Worm (Caenorhabditis elegans) whole organism, mixed stage, embryonic: Measurements from ENCODE around the gene K07E3.4.

ENCODE experiments used
- M03D4.4 ChIP-seq: sonication (generic microtip); optimal IDR thresholded peaks from 2 replicates; lab custom pipeline; 2017; ENCODE audit warnings: mild to moderate bottlenecking, missing genetic modification characterization, missing compliant biosample characterization
- blmp-1 ChIP-seq: fragments of 150-350 bp; optimal IDR thresholded peaks from 2 replicates; lab custom pipeline; 2014; ENCODE audit warnings: missing biosample characterization, missing genetic modification characterization
- ceh-39 ChIP-seq: fragments of 150-350 bp; optimal IDR thresholded peaks from 2 replicates; lab custom pipeline; 2014; ENCODE audit warnings: missing biosample characterization, missing genetic modification characterization
- ceh-43 ChIP-seq: fragments of 200-800 bp; sonication (Bioruptor generic); optimal IDR thresholded peaks from 2 replicates; lab custom pipeline; 2018; ENCODE audit warnings: mild to moderate bottlenecking, missing genetic modification characterization, moderate library complexity, missing compliant biosample characterization
- ceh-83 ChIP-seq: fragments of 200-800 bp; sonication (Bioruptor generic); optimal IDR thresholded peaks from 2 replicates; lab custom pipeline; 2018; ENCODE audit warnings: mild to moderate bottlenecking, missing genetic modification characterization, missing compliant biosample characterization
- ces-1 ChIP-seq: fragments of 150-350 bp; optimal IDR thresholded peaks from 2 replicates; lab custom pipeline; 2014; ENCODE audit warnings: missing biosample characterization, missing genetic modification reagents, missing genetic modification characterization
- cnd-1 ChIP-seq: fragments of 200-800 bp; sonication (Bioruptor generic); optimal IDR thresholded peaks from 2 replicates; lab custom pipeline; 2018; ENCODE audit warnings: mild to moderate bottlenecking, missing genetic modification characterization, missing compliant biosample characterization
- drap-1 ChIP-seq: fragments of 200-800 bp; sonication (Bioruptor generic); optimal IDR thresholded peaks from 3 replicates; lab custom pipeline; 2018; ENCODE audit warnings: mild to moderate bottlenecking, missing genetic modification characterization, missing compliant biosample characterization
- elt-1 ChIP-seq: sonication (generic microtip); optimal IDR thresholded peaks from 2 replicates; lab custom pipeline; 2017; ENCODE audit warnings: missing genetic modification characterization, mild to moderate bottlenecking, missing compliant biosample characterization, antibody characterized with exemption, moderate library complexity, borderline replicate concordance; ENCODE audit not compliant: insufficient read depth
- elt-3 ChIP-seq: fragments of 150-350 bp; optimal IDR thresholded peaks from 2 replicates; lab custom pipeline; 2014; ENCODE audit warnings: missing biosample characterization, missing genetic modification characterization
- flh-1 ChIP-seq: fragments of 200-800 bp; sonication (Bioruptor generic); optimal IDR thresholded peaks from 2 replicates; lab custom pipeline; 2018; ENCODE audit warnings: mild to moderate bottlenecking, missing genetic modification characterization, moderate library complexity, missing compliant biosample characterization
- ham-2 ChIP-seq: fragments of 200-800 bp; sonication (Bioruptor generic); optimal IDR thresholded peaks from 2 replicates; lab custom pipeline; 2018; ENCODE audit warnings: mild to moderate bottlenecking, missing genetic modification characterization, missing compliant biosample characterization
- hlh-1 ChIP-seq: fragments of 150-350 bp; optimal IDR thresholded peaks from 2 replicates; lab custom pipeline; 2014; ENCODE audit warnings: missing biosample characterization, missing genetic modification reagents, missing genetic modification characterization
- lin-13 ChIP-seq: fragments of 150-350 bp; optimal IDR thresholded peaks from 2 replicates; lab custom pipeline; 2014; ENCODE audit warnings: missing biosample characterization, missing genetic modification characterization
- lin-32 ChIP-seq: fragments of 200-800 bp; sonication (Bioruptor generic); optimal IDR thresholded peaks from 2 replicates; lab custom pipeline; 2018; ENCODE audit warnings: mild to moderate bottlenecking, missing genetic modification characterization, missing compliant biosample characterization
- lsy-2 ChIP-seq: fragments of 150-350 bp; optimal IDR thresholded peaks from 2 replicates; lab custom pipeline; 2014; ENCODE audit warnings: missing biosample characterization, missing genetic modification characterization
- mab-5 ChIP-seq: fragments of 150-350 bp; optimal IDR thresholded peaks from 2 replicates; lab custom pipeline; 2014; ENCODE audit warnings: missing biosample characterization, missing genetic modification characterization
- mep-1 ChIP-seq: fragments of 150-350 bp; optimal IDR thresholded peaks from 2 replicates; lab custom pipeline; 2017; ENCODE audit warnings: missing biosample characterization, missing genetic modification reagents, missing genetic modification characterization, inconsistent platforms
- mls-2 ChIP-seq: sonication (generic microtip); optimal IDR thresholded peaks from 2 replicates; lab custom pipeline; 2016; ENCODE audit warnings: mild to moderate bottlenecking, missing genetic modification characterization, moderate library complexity, missing compliant biosample characterization
- nhr-12 ChIP-seq: fragments of 150-350 bp; optimal IDR thresholded peaks from 2 replicates; lab custom pipeline; 2014; ENCODE audit warnings: missing biosample characterization, missing genetic modification characterization
- nhr-2 ChIP-seq: fragments of 150-350 bp; optimal IDR thresholded peaks from 2 replicates; lab custom pipeline; 2014; ENCODE audit warnings: missing biosample characterization, missing genetic modification characterization
- nhr-237 ChIP-seq: fragments of 150-350 bp; optimal IDR thresholded peaks from 2 replicates; lab custom pipeline; 2014; ENCODE audit warnings: missing biosample characterization, missing genetic modification characterization
- nhr-76 ChIP-seq: sonication (generic microtip); optimal IDR thresholded peaks from 2 replicates; lab custom pipeline; 2017; ENCODE audit warnings: missing biosample characterization, missing genetic modification characterization
- pha-4 ChIP-seq: fragments of 150-350 bp; optimal IDR thresholded peaks from 2 replicates; lab custom pipeline; 2018; ENCODE audit warnings: missing biosample characterization, missing genetic modification reagents, missing genetic modification characterization
- snpc-4 ChIP-seq: fragments of 150-350 bp; optimal IDR thresholded peaks from 2 replicates; lab custom pipeline; 2014; ENCODE audit warnings: missing biosample characterization, missing genetic modification characterization
- tbx-8 ChIP-seq: fragments of 200-800 bp; sonication (Bioruptor generic); optimal IDR thresholded peaks from 2 replicates; lab custom pipeline; 2018; ENCODE audit warnings: mild to moderate bottlenecking, missing genetic modification characterization, moderate library complexity, missing compliant biosample characterization
- unc-120 ChIP-seq: sonication (generic microtip); optimal IDR thresholded peaks from 2 replicates; lab custom pipeline; 2017; ENCODE audit warnings: missing genetic modification characterization, missing compliant biosample characterization; ENCODE audit not compliant: poor library complexity, severe bottlenecking
- unc-39 ChIP-seq: fragments of 150-350 bp; optimal IDR thresholded peaks from 2 replicates; lab custom pipeline; 2014; ENCODE audit warnings: missing biosample characterization, missing genetic modification characterization
- unc-62 ChIP-seq: fragments of 150-350 bp; optimal IDR thresholded peaks from 2 replicates; lab custom pipeline; 2014; ENCODE audit warnings: missing biosample characterization, missing genetic modification reagents, missing genetic modification characterization
- zip-8 ChIP-seq: fragments of 150-350 bp; optimal IDR thresholded peaks from 2 replicates; lab custom pipeline; 2014; ENCODE audit warnings: missing biosample characterization, missing genetic modification characterization
- ztf-11 ChIP-seq: fragments of 150-350 bp; optimal IDR thresholded peaks from 2 replicates; lab custom pipeline; 2014; ENCODE audit warnings: missing biosample characterization, missing genetic modification characterization

Gene K07E3.4

DNA sequence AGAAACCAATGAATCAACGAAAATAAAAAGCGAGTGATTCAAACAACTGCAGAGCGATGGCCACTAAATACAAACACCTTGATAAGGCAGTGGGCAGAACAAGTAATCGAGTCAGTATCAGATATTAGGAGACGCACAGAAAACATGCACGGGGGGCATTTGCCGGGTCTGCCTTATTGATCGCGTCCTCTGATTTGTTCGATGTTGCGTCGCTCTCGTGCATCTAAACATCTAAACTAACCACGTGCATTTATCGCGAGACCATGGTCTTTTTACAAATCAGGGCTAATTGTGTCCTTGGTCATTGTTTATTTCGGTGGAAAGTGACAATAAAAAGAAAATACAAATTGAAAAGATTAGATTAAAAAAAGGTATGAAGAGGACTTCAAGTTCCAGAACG lies at the start of gene K07E3.4:
Gene K07E3.4 (minus strand): TSS at position 100 of the 400 bp plus-strand sequence.
- TF ChIP-seq elt-1 (tag; lab: Kevin White, UChicago): peak; percentile 9
- no peak for TF ChIP-seq ces-1 (GFP tag; lab: Kevin White, UChicago)

- TF ChIP-seq ceh-43 (GFP tag; lab: Kevin White, UChicago) (no peak), unc-62 (GFP tag; lab: Kevin White, UChicago) (no peak), mab-5 (tag; lab: Kevin White, UChicago) (no peak), cnd-1 (tag; lab: Kevin White, UChicago) (no peak), flh-1 (GFP tag; lab: Kevin White, UChicago) (no peak), hlh-1 (tag; lab: Kevin White, UChicago) (no peak), snpc-4 (tag; lab: Kevin White, UChicago) (no peak), drap-1 (GFP tag; lab: Kevin White, UChicago) (no peak), mep-1 (tag; lab: Kevin White, UChicago) (no peak), pha-4 (no peak), lsy-2 (no peak), ceh-83 (no peak), zip-8 (tag; lab: Kevin White, UChicago) (no peak), lin-32 (no peak), nhr-2 (tag; lab: Kevin White, UChicago) (no peak), nhr-76 (tag; lab: Kevin White, UChicago) (no peak), nhr-12 (no peak), nhr-237 (tag; lab: Kevin White, UChicago) (no peak)
These were observed 45.7 kb upstream of the K07E3.4 start, which contains the start of gene frpr-1 for ce11 chrX:8129543-8129942. frpr-1 (minus strand) TSS chrX:8129643.

ce11 chrX:8123194-8123593 lies 39.4 kb upstream of the K07E3.4 start, which contains the start of gene C02B8.12:
C02B8.12 (minus strand) TSS chrX:8123368.
- no peak for TF ChIP-seq mab-5 (tag; lab: Kevin White, UChicago)
- no peak for TF ChIP-seq blmp-1
- no peak for TF ChIP-seq ces-1 (GFP tag; lab: Kevin White, UChicago)
- TF ChIP-seq nhr-2 (tag; lab: Kevin White, UChicago): no peak
- no peak for TF ChIP-seq nhr-237 (tag; lab: Kevin White, UChicago)
- no peak for TF ChIP-seq zip-8 (tag; lab: Kevin White, UChicago)
- no peak for TF ChIP-seq elt-3 (tag; lab: Kevin White, UChicago)
- TF ChIP-seq snpc-4 (tag; lab: Kevin White, UChicago): no peak
- no peak for TF ChIP-seq cnd-1 (tag; lab: Kevin White, UChicago)
- no peak for TF ChIP-seq ztf-11 (tag; lab: Kevin White, UChicago)
- TF ChIP-seq unc-62 (GFP tag; lab: Kevin White, UChicago): no peak
- TF ChIP-seq, all 35 proteins: peak for 0

ce11 chrX:8120281-8120680 lies 36.5 kb upstream of the K07E3.4 start:
- TF ChIP-seq unc-39 (tag; lab: Kevin White, UChicago): no peak
- no peak for TF ChIP-seq pha-4
- no peak for TF ChIP-seq unc-120 (tag; lab: Kevin White, UChicago)
- TF ChIP-seq snpc-4 (tag; lab: Kevin White, UChicago): no peak

DNA sequence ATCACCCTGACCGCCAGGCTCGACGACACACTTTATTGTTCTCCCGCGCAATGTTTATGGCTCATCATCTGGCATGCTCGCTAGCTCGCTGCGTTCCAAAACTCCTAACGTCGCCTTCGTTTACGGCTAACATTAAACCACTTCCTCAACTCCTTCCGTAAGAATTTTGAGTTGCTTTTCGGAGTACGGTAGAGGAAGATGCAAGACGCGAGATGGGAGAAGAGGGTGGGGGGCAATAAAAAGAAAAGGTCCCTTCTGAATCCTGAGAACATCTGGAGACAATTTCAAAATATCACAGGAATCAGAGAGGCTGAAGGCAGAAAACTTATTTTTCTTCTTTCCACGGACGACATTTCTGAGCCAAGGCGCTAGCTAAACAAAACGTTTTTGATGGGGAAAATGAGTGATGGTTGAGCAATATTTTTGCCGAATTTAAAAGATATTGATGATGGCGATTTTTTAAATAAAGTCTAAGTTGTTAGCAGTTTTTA lies 34.1 kb upstream of the K07E3.4 start:
- no peak for TF ChIP-seq lin-13 (tag; lab: Kevin White, UChicago)
- no peak for TF ChIP-seq ham-2
- TF ChIP-seq unc-39 (tag; lab: Kevin White, UChicago): no peak
- TF ChIP-seq unc-62 (GFP tag; lab: Kevin White, UChicago): no peak
- TF ChIP-seq mls-2 (tag; lab: Kevin White, UChicago): no peak
- TF ChIP-seq mab-5 (tag; lab: Kevin White, UChicago): no peak
- no peak for TF ChIP-seq tbx-8
- TF ChIP-seq ceh-39 (tag; lab: Kevin White, UChicago): no peak
- no peak for TF ChIP-seq hlh-1 (tag; lab: Kevin White, UChicago)
- no peak for TF ChIP-seq M03D4.4 (tag; lab: Kevin White, UChicago)
- TF ChIP-seq, all 35 proteins: peak for 0
